Worm (Caenorhabditis elegans): ENCODE results near the gene mig-22.

The mig-22 gene

ce11 chrIII:8801352-8801863 is 34.3 kb upstream of the mig-22 start:
- TF ChIP-seq hmg-4 (GFP tag; optimal IDR thresholded peaks at IDR 0.05) (no peak), B0310.2 (tag; optimal IDR thresholded peaks at IDR 0.05) (no peak), tra-4 (tag; optimal IDR thresholded peaks at IDR 0.05) (no peak), scrt-1 (GFP tag; IDR thresholded peaks at IDR 0.05) (no peak), pes-1 (GFP tag; IDR thresholded peaks at IDR 0.05) (no peak), tbx-11 (GFP tag; IDR thresholded peaks at IDR 0.05) (0 out of 2 replicates have a peak, but pooled peaks have one; percentile 22), sea-1 (GFP tag; conservative IDR thresholded peaks at IDR 0.05) (peak; percentile 29; the same call in 1 of the 2 replicates), F13C5.2 (tag; optimal IDR thresholded peaks at IDR 0.05) (no peak), ceh-36 (tag; optimal IDR thresholded peaks at IDR 0.05) (no peak), tbx-37 (GFP tag; conservative IDR thresholded peaks at IDR 0.05) (no peak), flt-1 (GFP tag; IDR thresholded peaks at IDR 0.05) (no peak), ceh-13 (GFP tag; optimal IDR thresholded peaks at IDR 0.05) (no peak), hmbx-1 (tag; optimal IDR thresholded peaks at IDR 0.05) (no peak), ama-1 (optimal IDR thresholded peaks at IDR 0.05) (no peak)

ce11 chrIII:8800796-8801083 is 33.6 kb upstream of the mig-22 start:
- TF ChIP-seq ets-7 (tag; optimal IDR thresholded peaks at IDR 0.05) (no peak), hmg-4 (GFP tag; optimal IDR thresholded peaks at IDR 0.05) (no peak), pes-1 (GFP tag; IDR thresholded peaks at IDR 0.05) (no peak), sea-1 (GFP tag; conservative IDR thresholded peaks at IDR 0.05) (no peak), aly-1 (tag; optimal IDR thresholded peaks at IDR 0.05) (no peak), hmbx-1 (tag; optimal IDR thresholded peaks at IDR 0.05) (no peak), ceh-13 (GFP tag; optimal IDR thresholded peaks at IDR 0.05) (no peak), B0310.2 (tag; optimal IDR thresholded peaks at IDR 0.05) (no peak), flt-1 (GFP tag; IDR thresholded peaks at IDR 0.05) (no peak), ceh-36 (tag; optimal IDR thresholded peaks at IDR 0.05) (no peak)

- TF ChIP-seq B0310.2 (tag; optimal IDR thresholded peaks at IDR 0.05), result peak; percentile 14
- TF ChIP-seq hmg-4 (GFP tag; optimal IDR thresholded peaks at IDR 0.05), result peak; percentile 63
- 0 out of 2 replicates have a peak, but pooled peaks have one; percentile 48 for TF ChIP-seq pes-1 (GFP tag; IDR thresholded peaks at IDR 0.05)
- peak; percentile 0 for TF ChIP-seq flt-1 (GFP tag; IDR thresholded peaks at IDR 0.05)
- TF ChIP-seq hmbx-1 (tag; optimal IDR thresholded peaks at IDR 0.05), result no peak
- TF ChIP-seq F13C5.2 (tag; optimal IDR thresholded peaks at IDR 0.05), result peak; percentile 0
Measured at ce11 chrIII:8799964-8800795, 33.0 kb upstream of the mig-22 start, which contains the start of gene F54F2.6. TSS of gene F54F2.6 (minus strand) at chrIII:8800701.

- TF ChIP-seq scrt-1 (GFP tag; IDR thresholded peaks at IDR 0.05) (no peak), ets-7 (tag; optimal IDR thresholded peaks at IDR 0.05) (no peak), hmbx-1 (tag; optimal IDR thresholded peaks at IDR 0.05) (no peak), hmg-4 (GFP tag; optimal IDR thresholded peaks at IDR 0.05) (peak; percentile 57)
Measured at ce11 chrIII:8797211-8797733, 30.1 kb upstream of the mig-22 start.

- TF ChIP-seq hmg-4 (GFP tag; optimal IDR thresholded peaks at IDR 0.05) (peak; percentile 77), F13C5.2 (tag; optimal IDR thresholded peaks at IDR 0.05) (peak; percentile 9), ceh-36 (tag; optimal IDR thresholded peaks at IDR 0.05) (peak; percentile 4), hnd-1 (tag; optimal IDR thresholded peaks at IDR 0.05) (no peak), flt-1 (GFP tag; IDR thresholded peaks at IDR 0.05) (no peak; the same call in 1 of the 2 replicates), B0310.2 (tag; optimal IDR thresholded peaks at IDR 0.05) (peak; percentile 60)
Measured at ce11 chrIII:8795595-8796141, 28.5 kb upstream of the mig-22 start.

- TF ChIP-seq hmg-4 (GFP tag; optimal IDR thresholded peaks at IDR 0.05) (peak; percentile 15), F13C5.2 (tag; optimal IDR thresholded peaks at IDR 0.05) (no peak)
Measured at ce11 chrIII:8794793-8795192, 27.7 kb upstream of the mig-22 start.

ce11 chrIII:8792251-8792650 is 25.1 kb upstream of the mig-22 start, which contains the start of gene ztf-1:
TSS of gene ztf-1 (minus strand) at chrIII:8792351.
- TF ChIP-seq tbx-11 (GFP tag; IDR thresholded peaks at IDR 0.05) (no peak), pes-1 (GFP tag; IDR thresholded peaks at IDR 0.05) (no peak), ama-1 (optimal IDR thresholded peaks at IDR 0.05) (no peak), flt-1 (GFP tag; IDR thresholded peaks at IDR 0.05) (no peak), sea-1 (GFP tag; conservative IDR thresholded peaks at IDR 0.05) (no peak), F13C5.2 (tag; optimal IDR thresholded peaks at IDR 0.05) (no peak), hmbx-1 (tag; optimal IDR thresholded peaks at IDR 0.05) (no peak), scrt-1 (GFP tag; IDR thresholded peaks at IDR 0.05) (no peak), aly-1 (tag; optimal IDR thresholded peaks at IDR 0.05) (no peak), ceh-36 (tag; optimal IDR thresholded peaks at IDR 0.05) (no peak), hnd-1 (tag; optimal IDR thresholded peaks at IDR 0.05) (no peak), tra-4 (tag; optimal IDR thresholded peaks at IDR 0.05) (no peak), B0310.2 (tag; optimal IDR thresholded peaks at IDR 0.05) (no peak), ceh-13 (GFP tag; optimal IDR thresholded peaks at IDR 0.05) (no peak)

- TF ChIP-seq hnd-1 (tag; optimal IDR thresholded peaks at IDR 0.05) (no peak), ceh-36 (tag; optimal IDR thresholded peaks at IDR 0.05) (no peak), B0310.2 (tag; optimal IDR thresholded peaks at IDR 0.05) (no peak), tbx-37 (GFP tag; conservative IDR thresholded peaks at IDR 0.05) (no peak), ets-7 (tag; optimal IDR thresholded peaks at IDR 0.05) (no peak), tbx-11 (GFP tag; IDR thresholded peaks at IDR 0.05) (no peak), sea-1 (GFP tag; conservative IDR thresholded peaks at IDR 0.05) (no peak), ama-1 (optimal IDR thresholded peaks at IDR 0.05) (no peak), ceh-13 (GFP tag; optimal IDR thresholded peaks at IDR 0.05) (no peak), tra-4 (tag; optimal IDR thresholded peaks at IDR 0.05) (no peak), hmbx-1 (tag; optimal IDR thresholded peaks at IDR 0.05) (no peak)
Measured at ce11 chrIII:8791235-8791634, 24.1 kb upstream of the mig-22 start, which contains the start of the genes zfp-1 and F54F2.14. TSS of gene zfp-1 (plus strand) at chrIII:8791535. TSS of gene F54F2.14 (plus strand) at chrIII:8791546.
